Fruit fly (Drosophila melanogaster) whole organism, embryonic: Measurements from ENCODE around the gene dls.

Experiments used
- ATbp ChIP-seq: fragments of 200-800 bp; sonication (Bioruptor generic); optimal IDR thresholded peaks from 2 replicates; lab custom pipeline; 2017; ENCODE audit warnings: missing biosample characterization, mild to moderate bottlenecking, missing genetic modification characterization, missing genetic modification reagents
- Atf3 ChIP-seq: fragments of 200-800 bp; sonication (Bioruptor generic); optimal IDR thresholded peaks from 3 replicates; lab custom pipeline; 2016; ENCODE audit warnings: missing biosample characterization, missing genetic modification characterization
- CG10431 ChIP-seq: fragments of 200-800 bp; sonication (Bioruptor generic); optimal IDR thresholded peaks from 3 replicates; lab custom pipeline; 2018; ENCODE audit warnings: missing biosample characterization, mild to moderate bottlenecking, missing genetic modification characterization
- CG10979 ChIP-seq: fragments of 200-800 bp; sonication (Bioruptor generic); optimal IDR thresholded peaks from 2 replicates; lab custom pipeline; 2018; ENCODE audit warnings: missing biosample characterization, mild to moderate bottlenecking, missing genetic modification characterization, moderate library complexity
- CG11695 ChIP-seq: fragments of 200-800 bp; sonication (Bioruptor generic); IDR thresholded peaks from 3 replicates; pipeline ENCODE4 v1.3.6; 2022; ENCODE audit warnings: missing biosample characterization, missing genetic modification characterization
- CG12155 ChIP-seq: fragments of 200-800 bp; sonication (Bioruptor generic); optimal IDR thresholded peaks from 3 replicates; lab custom pipeline; 2016; ENCODE audit warnings: missing biosample characterization, missing genetic modification characterization
- CG13894 ChIP-seq: fragments of 200-800 bp; sonication (Bioruptor generic); optimal IDR thresholded peaks from 3 replicates; lab custom pipeline; 2018; ENCODE audit warnings: missing biosample characterization, mild to moderate bottlenecking, missing genetic modification characterization, moderate library complexity
- CG1529 ChIP-seq: fragments of 200-800 bp; sonication (Bioruptor generic); optimal IDR thresholded peaks from 3 replicates; lab custom pipeline; 2018; ENCODE audit warnings: missing biosample characterization, missing genetic modification characterization
- CG15479 ChIP-seq: fragments of 200-800 bp; sonication (Bioruptor generic); optimal IDR thresholded peaks from 3 replicates; lab custom pipeline; 2019; ENCODE audit warnings: missing biosample characterization, mild to moderate bottlenecking, missing genetic modification characterization, moderate library complexity
- CG1603 ChIP-seq: fragments of 200-800 bp; sonication (Bioruptor generic); optimal IDR thresholded peaks from 2 replicates; lab custom pipeline; 2019; ENCODE audit warnings: missing biosample characterization, mild to moderate bottlenecking, missing genetic modification characterization, moderate library complexity
- CG17359 ChIP-seq: fragments of 200-800 bp; sonication (Bioruptor generic); optimal IDR thresholded peaks from 3 replicates; lab custom pipeline; 2018; ENCODE audit warnings: missing biosample characterization, mild to moderate bottlenecking, missing genetic modification characterization, moderate library complexity
- CG18262 ChIP-seq: fragments of 200-800 bp; optimal IDR thresholded peaks from 3 replicates; lab custom pipeline; 2019; ENCODE audit warnings: missing biosample characterization, mild to moderate bottlenecking, missing genetic modification characterization, moderate library complexity
- CG2116 ChIP-seq: fragments of 200-800 bp; sonication (Bioruptor generic); optimal IDR thresholded peaks from 3 replicates; lab custom pipeline; 2018; ENCODE audit warnings: missing biosample characterization, mild to moderate bottlenecking, missing genetic modification characterization
- CG30020 ChIP-seq: fragments of 200-800 bp; optimal IDR thresholded peaks from 2 replicates; lab custom pipeline; 2019; ENCODE audit warnings: missing biosample characterization, mild to moderate bottlenecking, missing genetic modification characterization, moderate library complexity
- CG30403 ChIP-seq: fragments of 200-800 bp; sonication (Bioruptor generic); optimal IDR thresholded peaks from 3 replicates; lab custom pipeline; 2016; ENCODE audit warnings: missing biosample characterization, missing genetic modification characterization
- CG32767 ChIP-seq: fragments of 200-800 bp; sonication (Bioruptor generic); IDR thresholded peaks from 2 replicates; pipeline ENCODE4 v1.3.6; 2022; ENCODE audit warnings: missing biosample characterization, missing genetic modification characterization
- CG3281 ChIP-seq: fragments of 200-800 bp; sonication (Bioruptor generic); optimal IDR thresholded peaks from 3 replicates; lab custom pipeline; 2017; ENCODE audit warnings: missing biosample characterization, mild to moderate bottlenecking, missing genetic modification characterization
- CG3726 ChIP-seq: fragments of 200-800 bp; sonication (Bioruptor generic); IDR thresholded peaks from 3 replicates; pipeline ENCODE4, ENCODE4 v1.3.6; 2022; ENCODE audit warnings: missing biosample characterization, missing genetic modification characterization
- CG43689 ChIP-seq: fragments of 200-800 bp; sonication (Bioruptor generic); IDR thresholded peaks from 2 replicates; pipeline ENCODE4 v1.3.6; 2022; ENCODE audit warnings: missing biosample characterization, missing genetic modification characterization
- CG4707 ChIP-seq: fragments of 200-800 bp; sonication (Bioruptor generic); optimal IDR thresholded peaks from 2 replicates; lab custom pipeline; 2018; ENCODE audit warnings: missing biosample characterization, mild to moderate bottlenecking, missing genetic modification characterization, moderate library complexity
- CG4820 ChIP-seq: fragments of 200-800 bp; sonication (Bioruptor generic); optimal IDR thresholded peaks from 3 replicates; lab custom pipeline; 2016; ENCODE audit warnings: missing biosample characterization, missing genetic modification characterization
- CG6765 ChIP-seq: fragments of 200-800 bp; sonication (Bioruptor generic); optimal IDR thresholded peaks from 3 replicates; lab custom pipeline; 2017; ENCODE audit warnings: missing biosample characterization, mild to moderate bottlenecking, missing genetic modification characterization
- CG7271 ChIP-seq: fragments of 200-800 bp; sonication (Bioruptor generic); optimal IDR thresholded peaks from 2 replicates; lab custom pipeline; 2018; ENCODE audit warnings: missing biosample characterization, mild to moderate bottlenecking, missing genetic modification characterization, moderate library complexity
- CG8089 ChIP-seq: fragments of 200-800 bp; sonication (Bioruptor generic); optimal IDR thresholded peaks from 3 replicates; lab custom pipeline; 2016; ENCODE audit warnings: missing biosample characterization, missing genetic modification characterization
- CG8359 ChIP-seq: fragments of 200-800 bp; sonication (Bioruptor generic); optimal IDR thresholded peaks from 2 replicates; lab custom pipeline; 2017; ENCODE audit warnings: missing biosample characterization, mild to moderate bottlenecking, missing genetic modification characterization, borderline replicate concordance
- Fer1 ChIP-seq: fragments of 200-800 bp; sonication (Bioruptor generic); optimal IDR thresholded peaks from 2 replicates; lab custom pipeline; 2017; ENCODE audit warnings: missing biosample characterization, mild to moderate bottlenecking, missing genetic modification characterization
- Fer2 ChIP-seq: fragments of 200-800 bp; sonication (Bioruptor generic); optimal IDR thresholded peaks from 2 replicates; lab custom pipeline; 2018; ENCODE audit warnings: missing biosample characterization, mild to moderate bottlenecking, missing genetic modification characterization, moderate library complexity
- H15 ChIP-seq: fragments of 200-800 bp; sonication (Bioruptor generic); IDR thresholded peaks from 3 replicates; pipeline ENCODE4 v1.3.6; 2022; ENCODE audit warnings: missing biosample characterization, missing genetic modification characterization
- HLH3B ChIP-seq: fragments of 200-800 bp; sonication (Bioruptor generic); IDR thresholded peaks from 2 replicates; pipeline ENCODE4 v1.3.6; 2022; ENCODE audit warnings: missing biosample characterization, missing genetic modification characterization
- Ptx1 ChIP-seq: fragments of 200-800 bp; sonication (Bioruptor generic); IDR thresholded peaks from 2 replicates; pipeline ENCODE4 v1.3.6; 2022; ENCODE audit warnings: missing biosample characterization, missing genetic modification characterization
- Xrp1 ChIP-seq: fragments of 200-800 bp; sonication (Bioruptor generic); IDR thresholded peaks from 2 replicates; pipeline ENCODE4 v1.3.6; 2022; ENCODE audit warnings: missing biosample characterization, missing genetic modification characterization
- al ChIP-seq: fragments of 200-800 bp; sonication (Bioruptor generic); IDR thresholded peaks from 2 replicates; pipeline ENCODE4 v1.3.6; 2022; ENCODE audit warnings: missing biosample characterization, missing genetic modification characterization
- btn ChIP-seq: fragments of 200-800 bp; sonication (Bioruptor generic); optimal IDR thresholded peaks from 2 replicates; lab custom pipeline; 2016; ENCODE audit warnings: missing biosample characterization, missing genetic modification characterization
- dimm ChIP-seq: fragments of 200-800 bp; sonication (Bioruptor generic); IDR thresholded peaks from 2 replicates; pipeline ENCODE4 v1.3.6; 2022; ENCODE audit warnings: missing biosample characterization, missing genetic modification characterization
- dm ChIP-seq: fragments of 200-800 bp; sonication (Bioruptor generic); optimal IDR thresholded peaks from 3 replicates; lab custom pipeline; 2016; ENCODE audit warnings: missing biosample characterization, missing genetic modification characterization
- gce ChIP-seq: fragments of 200-800 bp; sonication (Bioruptor generic); IDR thresholded peaks from 3 replicates; pipeline ENCODE4 v1.3.6; 2022; ENCODE audit warnings: missing biosample characterization, missing genetic modification characterization
- gsb-n ChIP-seq: fragments of 200-800 bp; sonication (Bioruptor generic); optimal IDR thresholded peaks from 3 replicates; lab custom pipeline; 2018; ENCODE audit warnings: missing biosample characterization, mild to moderate bottlenecking, missing genetic modification characterization
- gt ChIP-seq: fragments of 200-800 bp; sonication (Bioruptor generic); IDR thresholded peaks from 2 replicates; pipeline ENCODE4 v1.3.6; 2022; ENCODE audit warnings: missing biosample characterization, missing genetic modification characterization
- her ChIP-seq: fragments of 200-800 bp; sonication (Bioruptor generic); optimal IDR thresholded peaks from 2 replicates; lab custom pipeline; 2016; ENCODE audit warnings: missing biosample characterization, missing genetic modification characterization
- ind ChIP-seq: fragments of 200-800 bp; sonication (Bioruptor generic); optimal IDR thresholded peaks from 3 replicates; lab custom pipeline; 2016; ENCODE audit warnings: missing biosample characterization, missing genetic modification characterization
- insv ChIP-seq, 2 experiments: fragments of 200-800 bp; sonication (Bioruptor generic); optimal IDR thresholded peaks; 3 replicates each; lab custom pipeline; 2016 to 2018; ENCODE audit warnings: missing biosample characterization in 2 of 2, missing genetic modification characterization in 2 of 2
- kni ChIP-seq: fragments of 200-800 bp; sonication (Bioruptor generic); optimal IDR thresholded peaks from 3 replicates; lab custom pipeline; 2017; ENCODE audit warnings: mild to moderate bottlenecking, missing biosample characterization, missing genetic modification reagents, missing genetic modification characterization
- knrl ChIP-seq: fragments of 200-800 bp; sonication (Bioruptor generic); IDR thresholded peaks from 3 replicates; pipeline ENCODE4 v1.3.6; 2022; ENCODE audit warnings: missing biosample characterization, missing genetic modification characterization; ENCODE audit not compliant: partially characterized antibody
- maf-S ChIP-seq: fragments of 200-800 bp; sonication (Bioruptor generic); optimal IDR thresholded peaks from 2 replicates; lab custom pipeline; 2016; ENCODE audit warnings: missing biosample characterization, missing genetic modification characterization
- nau ChIP-seq: fragments of 200-800 bp; sonication (Bioruptor generic); optimal IDR thresholded peaks from 3 replicates; lab custom pipeline; 2017; ENCODE audit warnings: missing biosample characterization, mild to moderate bottlenecking, missing genetic modification characterization, missing genetic modification reagents
- so ChIP-seq: fragments of 200-800 bp; sonication (Bioruptor generic); IDR thresholded peaks from 3 replicates; pipeline ENCODE4 v1.3.6; 2022; ENCODE audit warnings: missing biosample characterization, missing genetic modification characterization
- tx ChIP-seq: fragments of 200-800 bp; sonication (Bioruptor generic); optimal IDR thresholded peaks from 2 replicates; lab custom pipeline; 2016; ENCODE audit warnings: missing biosample characterization, missing genetic modification characterization
- unc-4 ChIP-seq: fragments of 200-800 bp; sonication (Bioruptor generic); IDR thresholded peaks from 2 replicates; pipeline ENCODE4 v1.3.6; 2022; ENCODE audit warnings: missing biosample characterization, missing genetic modification characterization; ENCODE audit not compliant: partially characterized antibody
- zen ChIP-seq: fragments of 200-800 bp; sonication (Bioruptor generic); optimal IDR thresholded peaks from 3 replicates; lab custom pipeline; 2018; ENCODE audit warnings: missing biosample characterization, mild to moderate bottlenecking, missing genetic modification characterization, moderate library complexity
- zfh1 ChIP-seq: fragments of 200-800 bp; sonication (Bioruptor generic); IDR thresholded peaks from 3 replicates; pipeline ENCODE4 v1.3.6; 2022; ENCODE audit warnings: missing biosample characterization, missing genetic modification characterization

The dls gene

dm6 chr3L:16193851-16194709 lies 7.0 kb upstream of the dls start (continued):
- no peak for TF ChIP-seq HLH3B (GFP tag; lab: Robert Waterston, UW)
- TF ChIP-seq CG11695 (GFP tag; lab: Robert Waterston, UW) = no peak
- TF ChIP-seq CG43689 (GFP tag; lab: Robert Waterston, UW) = no peak
- no peak for TF ChIP-seq btn (GFP tag; lab: Kevin White, UChicago)
- no peak for TF ChIP-seq zen (tag; lab: Kevin White, UChicago)
- no peak for TF ChIP-seq maf-S (GFP tag; lab: Kevin White, UChicago)
- peak; percentile 59 for TF ChIP-seq gsb-n (tag; lab: Kevin White, UChicago)
- no peak for TF ChIP-seq CG7271 (tag; lab: Kevin White, UChicago)
- no peak for TF ChIP-seq CG3726 (GFP tag; lab: Robert Waterston, UW)
- no peak for TF ChIP-seq CG10979 (tag; lab: Kevin White, UChicago)
- no peak for TF ChIP-seq insv (GFP tag; optimal IDR thresholded peaks at IDR 0.05; lab: Kevin White, UChicago)
- TF ChIP-seq zfh1 = no peak
- no peak for TF ChIP-seq Ptx1 (GFP tag; lab: Robert Waterston, UW)
- no peak for TF ChIP-seq gce (GFP tag; lab: Robert Waterston, UW)
- peak; percentile 7 for TF ChIP-seq CG17359 (tag; lab: Kevin White, UChicago)
- TF ChIP-seq nau (GFP tag; lab: Kevin White, UChicago) = peak; percentile 56
- peak; percentile 20 for TF ChIP-seq Atf3 (GFP tag; lab: Kevin White, UChicago)
- TF ChIP-seq CG32767 (GFP tag; lab: Robert Waterston, UW) = no peak
- TF ChIP-seq CG8089 (GFP tag; lab: Kevin White, UChicago) = peak; percentile 49
- TF ChIP-seq Fer1 (GFP tag; lab: Kevin White, UChicago) = no peak
- TF ChIP-seq knrl (GFP tag; lab: Robert Waterston, UW) = no peak
- no peak for TF ChIP-seq CG3281 (GFP tag; lab: Kevin White, UChicago)
- no peak for TF ChIP-seq CG6765
- peak; percentile 49 for TF ChIP-seq CG1603
- no peak for TF ChIP-seq so (GFP tag; lab: Robert Waterston, UW)
- no peak for TF ChIP-seq dimm (GFP tag; lab: Robert Waterston, UW)
- TF ChIP-seq gt (GFP tag; lab: Robert Waterston, UW) = no peak
- TF ChIP-seq H15 = no peak
- peak; percentile 53 for TF ChIP-seq CG1529 (GFP tag; lab: Kevin White, UChicago)
- TF ChIP-seq al = no peak
- no peak for TF ChIP-seq her (GFP tag; lab: Kevin White, UChicago)
- TF ChIP-seq CG15479 = no peak
- TF ChIP-seq dm (GFP tag; lab: Kevin White, UChicago) = no peak
- TF ChIP-seq CG10431 (GFP tag; lab: Kevin White, UChicago) = peak; percentile 68
- TF ChIP-seq unc-4 (GFP tag; lab: Robert Waterston, UW) = no peak
- TF ChIP-seq kni = no peak
- no peak for TF ChIP-seq ind
- peak; percentile 75 for TF ChIP-seq ATbp (GFP tag; lab: Kevin White, UChicago)
- peak; percentile 31 for TF ChIP-seq CG13894 (tag; lab: Kevin White, UChicago)
- TF ChIP-seq CG4820 (GFP tag; lab: Kevin White, UChicago) = peak; percentile 1
- TF ChIP-seq tx (GFP tag; lab: Kevin White, UChicago) = no peak
- no peak for TF ChIP-seq Fer2 (tag; lab: Kevin White, UChicago)
- TF ChIP-seq CG12155 = no peak
- no peak for TF ChIP-seq CG2116 (GFP tag; lab: Kevin White, UChicago)
- TF ChIP-seq CG8359 = peak; percentile 55
- no peak for TF ChIP-seq CG30020 (tag; lab: Kevin White, UChicago)
- TF ChIP-seq Xrp1 (GFP tag; lab: Robert Waterston, UW) = no peak
- TF ChIP-seq CG18262 (tag; lab: Kevin White, UChicago) = peak; percentile 36
- no peak for TF ChIP-seq CG30403 (GFP tag; lab: Kevin White, UChicago)
- peak; percentile 48 for TF ChIP-seq CG4707 (GFP tag; lab: Kevin White, UChicago)
